Worm (Caenorhabditis elegans) whole organism, midembryonic: ENCODE data around the gene cest-13.

Experiments
- T22C8.4 ChIP-seq: fragments of 200-800 bp; sonication (Bioruptor generic); IDR thresholded peaks from 2 replicates; pipeline ENCODE4 v1.3.6; 2022; ENCODE audit warnings: missing genetic modification characterization, missing compliant biosample characterization
- cog-1 ChIP-seq: sonication (generic microtip); optimal IDR thresholded peaks from 2 replicates; lab custom pipeline; 2016; ENCODE audit warnings: missing genetic modification characterization, missing compliant biosample characterization
- flt-1 ChIP-seq: fragments of 200-800 bp; sonication (Bioruptor generic); IDR thresholded peaks from 2 replicates; pipeline ENCODE4 v1.3.6; 2022; ENCODE audit warnings: missing genetic modification characterization, missing compliant biosample characterization
- klf-2 ChIP-seq: fragments of 200-800 bp; sonication (Bioruptor generic); conservative IDR thresholded peaks from 2 replicates; pipeline ENCODE4 v1.3.6; 2022; ENCODE audit warnings: missing genetic modification reagents, missing genetic modification characterization, missing compliant biosample characterization
- med-1 ChIP-seq: sonication (generic microtip); optimal IDR thresholded peaks from 2 replicates; lab custom pipeline; 2017; ENCODE audit warnings: missing genetic modification characterization, mild to moderate bottlenecking, missing compliant biosample characterization, antibody characterized with exemption, missing genetic modification reagents; ENCODE audit not compliant: insufficient read depth
- ref-1 ChIP-seq: fragments of 200-800 bp; sonication (Bioruptor generic); conservative IDR thresholded peaks from 2 replicates; pipeline ENCODE4 v1.3.6; 2022; ENCODE audit warnings: missing genetic modification reagents, missing genetic modification characterization, missing compliant biosample characterization
- tab-1 ChIP-seq: fragments of 200-800 bp; sonication (Bioruptor generic); IDR thresholded peaks from 2 replicates; pipeline ENCODE4 v1.3.6; 2022; ENCODE audit warnings: missing genetic modification characterization, missing compliant biosample characterization
- ztf-23 ChIP-seq: fragments of 200-800 bp; sonication (Bioruptor generic); IDR thresholded peaks from 2 replicates; pipeline ENCODE4 v1.3.6; 2022; ENCODE audit warnings: missing genetic modification reagents, missing genetic modification characterization, missing compliant biosample characterization
- ztf-29 ChIP-seq: fragments of 200-800 bp; sonication (Bioruptor generic); IDR thresholded peaks from 2 replicates; pipeline ENCODE4 v1.3.6; 2022; ENCODE audit warnings: missing genetic modification reagents, missing genetic modification characterization, missing compliant biosample characterization

cest-13 gene

ce11 chrX:13759676-13760447, at the start of gene cest-13:
Gene cest-13 (plus strand): TSS chrX:13760237.
- TF ChIP-seq med-1, result no peak

- no peak for TF ChIP-seq T22C8.4 (GFP tag; lab: Robert Waterston, UW)
- TF ChIP-seq ref-1 (GFP tag; lab: Robert Waterston, UW), result no peak
- TF ChIP-seq med-1, result no peak
- TF ChIP-seq cog-1 (tag; lab: Kevin White, UChicago), result no peak
- TF ChIP-seq flt-1 (GFP tag; lab: Robert Waterston, UW), result no peak
Observed at ce11 chrX:13711909-13712308, 48.1 kb upstream of the cest-13 start, which contains the start of gene K02D3.2. Gene K02D3.2 (minus strand): TSS chrX:13712009.

- TF ChIP-seq ref-1 (GFP tag; lab: Robert Waterston, UW) (no peak), med-1 (no peak), ztf-29 (no peak), ztf-23 (GFP tag; lab: Robert Waterston, UW) (no peak), T22C8.4 (GFP tag; lab: Robert Waterston, UW) (no peak)
Observed at ce11 chrX:13712992-13713391, 47.0 kb upstream of the cest-13 start.

- TF ChIP-seq flt-1 (GFP tag; lab: Robert Waterston, UW) (no peak), med-1 (no peak), klf-2 (no peak), ztf-23 (GFP tag; lab: Robert Waterston, UW) (no peak), ref-1 (GFP tag; lab: Robert Waterston, UW) (no peak), cog-1 (tag; lab: Kevin White, UChicago) (no peak), ztf-29 (no peak)
Observed at ce11 chrX:13713857-13714256, 46.2 kb upstream of the cest-13 start, which contains the start of gene K11E4.1. Gene K11E4.1 (plus strand): TSS chrX:13714157.

ce11 chrX:13714710-13715109, 45.3 kb upstream of the cest-13 start:
- TF ChIP-seq ztf-29 (no peak), ref-1 (GFP tag; lab: Robert Waterston, UW) (no peak), tab-1 (GFP tag; lab: Robert Waterston, UW) (0 out of 2 replicates have a peak, but pooled peaks have one; percentile 50), flt-1 (GFP tag; lab: Robert Waterston, UW) (0 out of 2 replicates have a peak, but pooled peaks have one; percentile 44)

ce11 chrX:13716313-13716712, 43.7 kb upstream of the cest-13 start:
- TF ChIP-seq flt-1 (GFP tag; lab: Robert Waterston, UW), result no peak
- TF ChIP-seq med-1, result no peak
- peak; percentile 64; the same call in 1 of the 2 replicates for TF ChIP-seq ztf-23 (GFP tag; lab: Robert Waterston, UW)
- TF ChIP-seq ref-1 (GFP tag; lab: Robert Waterston, UW), result no peak
- no peak for TF ChIP-seq klf-2
- TF ChIP-seq ztf-29, result peak; percentile 59; the same call in 1 of the 2 replicates

ce11 chrX:13717053-13717671, 42.9 kb upstream of the cest-13 start, which contains the start of gene shc-3:
Gene shc-3 (plus strand): TSS chrX:13717536.
- TF ChIP-seq ztf-23 (GFP tag; lab: Robert Waterston, UW), result no peak
- 0 out of 2 replicates have a peak, but pooled peaks have one; percentile 16 for TF ChIP-seq ztf-29

- TF ChIP-seq ztf-23 (GFP tag; lab: Robert Waterston, UW) (no peak), ztf-29 (no peak), med-1 (no peak), klf-2 (no peak), cog-1 (tag; lab: Kevin White, UChicago) (no peak), T22C8.4 (GFP tag; lab: Robert Waterston, UW) (no peak), ref-1 (GFP tag; lab: Robert Waterston, UW) (no peak), tab-1 (GFP tag; lab: Robert Waterston, UW) (no peak), flt-1 (GFP tag; lab: Robert Waterston, UW) (no peak)
Observed at ce11 chrX:13722821-13723220, 37.2 kb upstream of the cest-13 start, which contains the start of gene poml-1. Gene poml-1 (minus strand): TSS chrX:13722921.

ce11 chrX:13724364-13724763, 35.7 kb upstream of the cest-13 start, which contains the start of gene K11E4.6:
Gene K11E4.6 (plus strand): TSS chrX:13724664.
- TF ChIP-seq tab-1 (GFP tag; lab: Robert Waterston, UW) (no peak), flt-1 (GFP tag; lab: Robert Waterston, UW) (no peak), ztf-29 (no peak), med-1 (no peak), klf-2 (no peak), ztf-23 (GFP tag; lab: Robert Waterston, UW) (no peak), cog-1 (tag; lab: Kevin White, UChicago) (no peak), ref-1 (GFP tag; lab: Robert Waterston, UW) (no peak), T22C8.4 (GFP tag; lab: Robert Waterston, UW) (no peak)

- TF ChIP-seq T22C8.4 (GFP tag; lab: Robert Waterston, UW), result no peak
- TF ChIP-seq klf-2, result no peak
- TF ChIP-seq med-1, result no peak
- TF ChIP-seq tab-1 (GFP tag; lab: Robert Waterston, UW), result no peak
- no peak for TF ChIP-seq flt-1 (GFP tag; lab: Robert Waterston, UW)
- TF ChIP-seq cog-1 (tag; lab: Kevin White, UChicago), result no peak
- TF ChIP-seq ref-1 (GFP tag; lab: Robert Waterston, UW), result no peak
- TF ChIP-seq ztf-23 (GFP tag; lab: Robert Waterston, UW), result no peak
- no peak for TF ChIP-seq ztf-29
Observed at ce11 chrX:13726285-13726684, 33.8 kb upstream of the cest-13 start.
